1 fruit fly cellular context compared by ENCODE assay signal in the genomic region with DNA sequence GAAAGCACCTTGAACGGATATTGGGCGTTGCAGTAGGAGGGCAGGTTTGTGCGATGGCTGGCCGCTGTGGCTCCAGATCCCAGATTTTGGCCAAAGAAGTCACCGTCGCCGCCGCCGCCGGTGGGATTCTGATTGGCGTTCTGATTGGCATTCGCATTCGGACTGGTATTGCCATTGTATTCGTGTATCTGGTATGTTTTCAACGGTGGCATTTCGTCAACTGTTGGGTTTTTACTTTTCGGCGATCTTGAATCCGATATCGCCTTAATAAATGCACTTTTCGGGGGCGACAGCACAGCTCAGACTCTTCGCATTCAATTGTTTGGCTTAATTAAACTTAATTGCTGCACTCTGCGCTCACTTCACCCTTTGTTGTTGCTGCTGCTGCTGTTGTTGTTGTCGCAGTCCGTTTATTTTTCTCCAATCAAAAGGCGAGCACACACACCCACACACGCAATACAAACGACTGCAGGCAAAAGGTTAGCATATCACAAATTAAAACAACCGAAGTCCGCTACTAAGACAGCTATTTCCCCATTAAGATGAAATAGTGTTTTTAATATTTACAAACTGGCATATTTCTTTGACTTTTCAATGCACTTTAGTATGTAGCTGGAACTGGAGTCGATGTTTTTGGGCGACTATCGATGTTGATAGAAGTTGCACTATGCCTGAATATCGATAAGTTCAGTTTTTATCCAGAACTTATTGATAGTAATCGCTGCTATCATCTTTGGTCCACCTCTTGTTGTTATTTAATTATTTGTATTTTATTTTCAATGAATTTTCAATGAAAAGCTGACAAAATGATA.
TF ChIP-seq lines count a peak whose summit lies in the region.

Gene CG9426 (minus strand): TSS at position 643 of the 812 bp plus-strand sequence.
Gene mRF1 (plus strand): TSS at position 699 of the 812 bp plus-strand sequence.

TF ChIP-seq in whole organism, embryonic, 481 proteins besides CTCF, POLR2A, EP300 and RAD21 (continued from another document and continues in another):
- TF ChIP-seq Antp (GFP tag; optimal IDR thresholded peaks at IDR 0.05; lab: Kevin White, UChicago) (no peak), sna (GFP tag; IDR thresholded peaks at IDR 0.05; lab: Robert Waterston, UW; ENCODE audit: partially characterized antibody) (peak; percentile 95), CG16815 (GFP tag; optimal IDR thresholded peaks at IDR 0.05; lab: Kevin White, UChicago) (no peak), B-H1 (GFP tag; IDR thresholded peaks at IDR 0.05; lab: Robert Waterston, UW) (no peak), emc (GFP tag; optimal IDR thresholded peaks at IDR 0.05; lab: Kevin White, UChicago) (no peak), hbn (GFP tag; IDR thresholded peaks at IDR 0.05; lab: Robert Waterston, UW; ENCODE audit: partially characterized antibody) (peak; percentile 95), CG13624 (GFP tag; optimal IDR thresholded peaks at IDR 0.05; lab: Kevin White, UChicago) (peak; percentile 40), fd3F (GFP tag; optimal IDR thresholded peaks at IDR 0.05; lab: Kevin White, UChicago) (no peak), chn (GFP tag; optimal IDR thresholded peaks at IDR 0.05; lab: Kevin White, UChicago) (no peak), CG15479 (GFP tag; optimal IDR thresholded peaks at IDR 0.05; lab: Kevin White, UChicago) (peak; percentile 16), nerfin-1 (tag; optimal IDR thresholded peaks at IDR 0.05; lab: Kevin White, UChicago) (no peak), unpg (GFP tag; optimal IDR thresholded peaks at IDR 0.05; lab: Kevin White, UChicago) (peak; percentile 40), gsb-n (tag; optimal IDR thresholded peaks at IDR 0.05; lab: Kevin White, UChicago) (no peak), CG18619 (GFP tag; optimal IDR thresholded peaks at IDR 0.05; lab: Kevin White, UChicago) (no peak), CG4730 (GFP tag; IDR thresholded peaks at IDR 0.05; lab: Robert Waterston, UW) (no peak), E2f1 (GFP tag; IDR thresholded peaks at IDR 0.05; lab: Robert Waterston, UW) (no peak), CG16863 (GFP tag; optimal IDR thresholded peaks at IDR 0.05; lab: Kevin White, UChicago) (no peak), CG14667 (GFP tag; IDR thresholded peaks at IDR 0.05; lab: Robert Waterston, UW) (no peak), CG12104 (GFP tag; optimal IDR thresholded peaks at IDR 0.05; lab: Kevin White, UChicago) (no peak), ci (GFP tag; IDR thresholded peaks at IDR 0.05; lab: Robert Waterston, UW) (no peak), CG2889 (GFP tag; IDR thresholded peaks at IDR 0.05; lab: Robert Waterston, UW) (no peak), CG17912 (GFP tag; optimal IDR thresholded peaks at IDR 0.05; lab: Kevin White, UChicago) (no peak), CG8478 (optimal IDR thresholded peaks at IDR 0.05; lab: Kevin White, UChicago) (no peak), CG6272 (GFP tag; IDR thresholded peaks at IDR 0.05; lab: Robert Waterston, UW) (peak; percentile 45; the same call in 1 of the 2 replicates), Asciz (GFP tag; optimal IDR thresholded peaks at IDR 0.05; lab: Kevin White, UChicago) (no peak), CG13287 (GFP tag; IDR thresholded peaks at IDR 0.05; lab: Robert Waterston, UW; ENCODE audit: partially characterized antibody) (peak; percentile 99), fru (optimal IDR thresholded peaks at IDR 0.05; lab: Kevin White, UChicago) (no peak), Gsc (GFP tag; IDR thresholded peaks at IDR 0.05; lab: Robert Waterston, UW) (no peak), CG14710 (tag; optimal IDR thresholded peaks at IDR 0.05; lab: Kevin White, UChicago) (peak; percentile 58), CG2712 (tag; optimal IDR thresholded peaks at IDR 0.05; lab: Kevin White, UChicago) (peak; percentile 59), ro (GFP tag; IDR thresholded peaks at IDR 0.05; lab: Robert Waterston, UW) (no peak), HHEX (GFP tag; optimal IDR thresholded peaks at IDR 0.05; lab: Kevin White, UChicago) (no peak), sr (GFP tag; IDR thresholded peaks at IDR 0.05; lab: Robert Waterston, UW) (peak; percentile 18; the same call in 1 of the 3 replicates), CG4404 (GFP tag; IDR thresholded peaks at IDR 0.05; lab: Robert Waterston, UW) (no peak), sd (tag; optimal IDR thresholded peaks at IDR 0.05; lab: Kevin White, UChicago) (peak; percentile 37), CG31441 (GFP tag; IDR thresholded peaks at IDR 0.05; lab: Robert Waterston, UW) (peak; percentile 21; the same call in 1 of the 2 replicates), row (GFP tag; IDR thresholded peaks at IDR 0.05; lab: Robert Waterston, UW) (peak; percentile 39; the same call in 1 of the 3 replicates), Side (GFP tag; optimal IDR thresholded peaks at IDR 0.05; lab: Kevin White, UChicago) (no peak), Myb (GFP tag; optimal IDR thresholded peaks at IDR 0.05; lab: Kevin White, UChicago) (peak; percentile 17), Drgx (GFP tag; IDR thresholded peaks at IDR 0.05; lab: Robert Waterston, UW) (no peak), CG2120 (GFP tag; optimal IDR thresholded peaks at IDR 0.05; lab: Kevin White, UChicago) (peak; percentile 36), gsb (GFP tag; IDR thresholded peaks at IDR 0.05; lab: Robert Waterston, UW) (no peak), CG10209 (GFP tag; optimal IDR thresholded peaks at IDR 0.05; lab: Kevin White, UChicago) (no peak), Hmr (GFP tag; optimal IDR thresholded peaks at IDR 0.05; lab: Kevin White, UChicago) (peak; percentile 3), scrt (GFP tag; optimal IDR thresholded peaks at IDR 0.05; lab: Kevin White, UChicago) (no peak), Max (GFP tag; optimal IDR thresholded peaks at IDR 0.05; lab: Kevin White, UChicago) (no peak), h (optimal IDR thresholded peaks at IDR 0.05; lab: Kevin White, UChicago) (no peak), Awh (GFP tag; IDR thresholded peaks at IDR 0.05; lab: Robert Waterston, UW) (no peak), Ravus (GFP tag; IDR thresholded peaks at IDR 0.05; lab: Robert Waterston, UW) (no peak), Xbp1 (GFP tag; optimal IDR thresholded peaks at IDR 0.05; lab: Kevin White, UChicago) (peak; percentile 34), esg (GFP tag; conservative IDR thresholded peaks at IDR 0.05; lab: Robert Waterston, UW) (no peak), CG3995 (GFP tag; optimal IDR thresholded peaks at IDR 0.05; lab: Kevin White, UChicago) (peak; percentile 62), onecut (GFP tag; IDR thresholded peaks at IDR 0.05; lab: Robert Waterston, UW) (no peak), pzg (GFP tag; optimal IDR thresholded peaks at IDR 0.05; lab: Kevin White, UChicago) (peak; percentile 81), D (optimal IDR thresholded peaks at IDR 0.05; lab: Kevin White, UChicago) (no peak), D (GFP tag; optimal IDR thresholded peaks at IDR 0.05; lab: Kevin White, UChicago) (no peak), pnt (GFP tag; optimal IDR thresholded peaks at IDR 0.05; lab: Kevin White, UChicago) (no peak), CG11560 (tag; IDR thresholded peaks at IDR 0.05; lab: Robert Waterston, UW) (no peak), CG3847 (GFP tag; IDR thresholded peaks at IDR 0.05; lab: Robert Waterston, UW) (no peak), Gug (GFP tag; IDR thresholded peaks at IDR 0.05; lab: Robert Waterston, UW) (no peak; the same call in 3 of the 4 replicates), schlank (tag; optimal IDR thresholded peaks at IDR 0.05; lab: Kevin White, UChicago) (no peak), CrebB (tag; optimal IDR thresholded peaks at IDR 0.05; lab: Kevin White, UChicago) (no peak), CG14050 (GFP tag; IDR thresholded peaks at IDR 0.05; lab: Robert Waterston, UW) (no peak), hb (GFP tag; IDR thresholded peaks at IDR 0.05; lab: Robert Waterston, UW; ENCODE audit: partially characterized antibody) (peak; percentile 94), amos (GFP tag; IDR thresholded peaks at IDR 0.05; lab: Robert Waterston, UW; ENCODE audit: partially characterized antibody) (peak; percentile 97), slp2 (GFP tag; optimal IDR thresholded peaks at IDR 0.05; lab: Kevin White, UChicago) (no peak), Hsf (GFP tag; optimal IDR thresholded peaks at IDR 0.05; lab: Kevin White, UChicago) (peak; percentile 31), CG4360 (GFP tag; IDR thresholded peaks at IDR 0.05; lab: Robert Waterston, UW) (peak; percentile 97), TFAM (GFP tag; optimal IDR thresholded peaks at IDR 0.05; lab: Kevin White, UChicago) (no peak), PHDP (tag; optimal IDR thresholded peaks at IDR 0.05; lab: Kevin White, UChicago) (no peak), Sry-β (GFP tag; optimal IDR thresholded peaks at IDR 0.05; lab: Kevin White, UChicago) (no peak), CG7839 (tag; optimal IDR thresholded peaks at IDR 0.05; lab: Kevin White, UChicago) (peak; percentile 7), dati (GFP tag; IDR thresholded peaks at IDR 0.05; lab: Robert Waterston, UW) (no peak), nau (GFP tag; optimal IDR thresholded peaks at IDR 0.05; lab: Kevin White, UChicago) (no peak), CG1233 (GFP tag; optimal IDR thresholded peaks at IDR 0.05; lab: Kevin White, UChicago) (no peak), CG32767 (GFP tag; IDR thresholded peaks at IDR 0.05; lab: Robert Waterston, UW) (peak; percentile 44; the same call in 1 of the 2 replicates), CG14860 (GFP tag; IDR thresholded peaks at IDR 0.05; lab: Robert Waterston, UW; ENCODE audit: partially characterized antibody) (peak; percentile 94), kah (GFP tag; optimal IDR thresholded peaks at IDR 0.05; lab: Kevin White, UChicago) (no peak), ash1 (GFP tag; optimal IDR thresholded peaks at IDR 0.05; lab: Kevin White, UChicago) (no peak), Nf-YB (GFP tag; optimal IDR thresholded peaks at IDR 0.05; lab: Kevin White, UChicago) (peak; percentile 84), CG17359 (tag; optimal IDR thresholded peaks at IDR 0.05; lab: Kevin White, UChicago) (peak; percentile 20), CG5245 (GFP tag; optimal IDR thresholded peaks at IDR 0.05; lab: Kevin White, UChicago) (no peak), CG1603 (tag; optimal IDR thresholded peaks at IDR 0.05; lab: Kevin White, UChicago) (peak; percentile 54), sim (GFP tag; IDR thresholded peaks at IDR 0.05; lab: Robert Waterston, UW) (no peak), CG30020 (tag; optimal IDR thresholded peaks at IDR 0.05; lab: Kevin White, UChicago) (peak; percentile 51), CG34224 (GFP tag; IDR thresholded peaks at IDR 0.05; lab: Robert Waterston, UW; ENCODE audit: partially characterized antibody) (peak; percentile 98), Pdp1 (GFP tag; optimal IDR thresholded peaks at IDR 0.05; lab: Kevin White, UChicago) (peak in 1 of 2 experiments; percentile 84), mam (GFP tag; optimal IDR thresholded peaks at IDR 0.05; lab: Kevin White, UChicago) (peak; percentile 23), repo (GFP tag; optimal IDR thresholded peaks at IDR 0.05; lab: Kevin White, UChicago) (no peak), lov (optimal IDR thresholded peaks at IDR 0.05; lab: Kevin White, UChicago) (no peak), lov (GFP tag; IDR thresholded peaks at IDR 0.05; lab: Robert Waterston, UW) (no peak), Nf-YA (GFP tag; IDR thresholded peaks at IDR 0.05; lab: Robert Waterston, UW) (no peak), vfl (GFP tag; optimal IDR thresholded peaks at IDR 0.05; lab: Kevin White, UChicago) (no peak), CG13775 (GFP tag; optimal IDR thresholded peaks at IDR 0.05; lab: Kevin White, UChicago) (no peak), sisA (GFP tag; IDR thresholded peaks at IDR 0.05; lab: Robert Waterston, UW) (no peak), Blimp-1 (GFP tag; optimal IDR thresholded peaks at IDR 0.05; lab: Kevin White, UChicago) (no peak), org-1 (GFP tag; optimal IDR thresholded peaks at IDR 0.05; lab: Kevin White, UChicago) (no peak), Sry-δ (GFP tag; optimal IDR thresholded peaks at IDR 0.05; lab: Kevin White, UChicago) (peak; percentile 96), Abd-B (GFP tag; optimal IDR thresholded peaks at IDR 0.05; lab: Kevin White, UChicago) (no peak), mld (GFP tag; IDR thresholded peaks at IDR 0.05; lab: Robert Waterston, UW; ENCODE audit: partially characterized antibody) (peak; percentile 95), shn (GFP tag; optimal IDR thresholded peaks at IDR 0.05; lab: Kevin White, UChicago) (no peak), Neu2 (GFP tag; optimal IDR thresholded peaks at IDR 0.05; lab: Kevin White, UChicago; ENCODE audit: borderline replicate concordance) (peak; percentile 21), maf-S (GFP tag; optimal IDR thresholded peaks at IDR 0.05; lab: Kevin White, UChicago) (no peak), ranshi (GFP tag; IDR thresholded peaks at IDR 0.05; lab: Robert Waterston, UW) (no peak), bigmax (GFP tag; optimal IDR thresholded peaks at IDR 0.05; lab: Kevin White, UChicago) (no peak), lola (GFP tag; optimal IDR thresholded peaks at IDR 0.05; lab: Kevin White, UChicago) (no peak), CG12219 (GFP tag; optimal IDR thresholded peaks at IDR 0.05; lab: Kevin White, UChicago) (no peak), phol (tag; optimal IDR thresholded peaks at IDR 0.05; lab: Kevin White, UChicago) (peak; percentile 22), CG1529 (GFP tag; optimal IDR thresholded peaks at IDR 0.05; lab: Kevin White, UChicago) (no peak), CG6765 (GFP tag; optimal IDR thresholded peaks at IDR 0.05; lab: Kevin White, UChicago) (no peak), tll (GFP tag; optimal IDR thresholded peaks at IDR 0.05; lab: Kevin White, UChicago) (peak in 1 of 2 experiments; percentile 67), jigr1 (GFP tag; IDR thresholded peaks at IDR 0.05; lab: Robert Waterston, UW) (no peak), lilli (GFP tag; optimal IDR thresholded peaks at IDR 0.05; lab: Kevin White, UChicago) (peak; percentile 62), ken (GFP tag; IDR thresholded peaks at IDR 0.05; lab: Robert Waterston, UW) (no peak), ssp (GFP tag; IDR thresholded peaks at IDR 0.05; lab: Robert Waterston, UW) (no peak), Atf3 (GFP tag; optimal IDR thresholded peaks at IDR 0.05; lab: Kevin White, UChicago) (no peak), lab (GFP tag; optimal IDR thresholded peaks at IDR 0.05; lab: Kevin White, UChicago) (no peak), bcd (GFP tag; optimal IDR thresholded peaks at IDR 0.05; lab: Kevin White, UChicago) (no peak), CG17802 (tag; optimal IDR thresholded peaks at IDR 0.05; lab: Kevin White, UChicago) (no peak), CG13894 (tag; optimal IDR thresholded peaks at IDR 0.05; lab: Kevin White, UChicago) (peak; percentile 3), gce (GFP tag; IDR thresholded peaks at IDR 0.05; lab: Robert Waterston, UW) (no peak), hkb (optimal IDR thresholded peaks at IDR 0.05; lab: Kevin White, UChicago) (no peak), hkb (GFP tag; IDR thresholded peaks at IDR 0.05; lab: Robert Waterston, UW) (no peak), Mes4 (GFP tag; optimal IDR thresholded peaks at IDR 0.05; lab: Kevin White, UChicago) (no peak)
